Worm (Caenorhabditis elegans) whole organism, young adult: Measurements from ENCODE around the gene C31H1.2.
A peak's percentile ranks its signal among the peaks of the same experiment; 100 is the strongest.

Source experiments
- B0019.2 ChIP-seq: fragments of 200-800 bp; sonication (Bioruptor generic); conservative IDR thresholded peaks from 2 replicates; pipeline ENCODE4 v1.3.6; 2022; ENCODE audit warnings: missing genetic modification reagents, missing genetic modification characterization, missing compliant biosample characterization
- B0336.3 ChIP-seq: fragments of 200-800 bp; sonication (Bioruptor generic); IDR thresholded peaks from 2 replicates; pipeline ENCODE4 v1.3.6; 2022; ENCODE audit warnings: missing genetic modification characterization, missing compliant biosample characterization
- C17E4.6 ChIP-seq: fragments of 200-800 bp; sonication (Bioruptor generic); IDR thresholded peaks from 2 replicates; pipeline ENCODE4 v1.3.6; 2022; ENCODE audit warnings: missing genetic modification reagents, missing genetic modification characterization, missing compliant biosample characterization
- K11D2.4 ChIP-seq: fragments of 200-800 bp; sonication (Bioruptor generic); IDR thresholded peaks from 2 replicates; pipeline ENCODE4 v1.3.6; 2022; ENCODE audit warnings: missing genetic modification reagents, missing genetic modification characterization, missing compliant biosample characterization
- Y56A3A.18 ChIP-seq: fragments of 200-800 bp; sonication (Bioruptor generic); IDR thresholded peaks from 2 replicates; pipeline ENCODE4 v1.3.6; 2022; ENCODE audit warnings: missing genetic modification reagents, missing genetic modification characterization, missing compliant biosample characterization
- akir-1 ChIP-seq: fragments of 200-800 bp; sonication (Bioruptor generic); optimal IDR thresholded peaks from 2 replicates; lab custom pipeline; 2018; ENCODE audit warnings: mild to moderate bottlenecking, missing genetic modification characterization, moderate library complexity, missing compliant biosample characterization
- ama-1 ChIP-seq, 3 experiments: fragments of 150-350 bp in 1 of 3; sonication (generic microtip) in 2 of 3; optimal IDR thresholded peaks; 2 replicates each; lab custom pipeline; 2014 to 2018; ENCODE audit warnings: missing biosample characterization in 2 of 3, missing genetic modification characterization in 2 of 3, missing genetic modification reagents in 2 of 3
- ceh-79 ChIP-seq: sonication (generic microtip); optimal IDR thresholded peaks from 2 replicates; lab custom pipeline; 2017; ENCODE audit warnings: mild to moderate bottlenecking, missing genetic modification characterization, missing compliant biosample characterization
- dpl-1 ChIP-seq: fragments of 150-350 bp; optimal IDR thresholded peaks from 2 replicates; lab custom pipeline; 2014; ENCODE audit warnings: missing biosample characterization, missing genetic modification reagents, missing genetic modification characterization
- nfya-1 ChIP-seq: sonication (generic microtip); optimal IDR thresholded peaks from 2 replicates; lab custom pipeline; 2017; ENCODE audit warnings: antibody characterized with exemption, missing compliant biosample characterization, missing genetic modification characterization, borderline replicate concordance; ENCODE audit not compliant: insufficient read depth
- rpc-1 ChIP-seq, 2 experiments: fragments of 150-350 bp in 1 of 2; sonication (generic microtip) in 1 of 2; optimal IDR thresholded peaks; 2 replicates each; lab custom pipeline; 2014 to 2018; ENCODE audit warnings: missing biosample characterization in 1 of 2, missing genetic modification characterization in 1 of 2, missing genetic modification reagents in 1 of 2, missing genotype in 1 of 2
- unc-62 ChIP-seq: fragments of 150-350 bp; optimal IDR thresholded peaks from 2 replicates; lab custom pipeline; 2014; ENCODE audit warnings: missing biosample characterization, missing genetic modification reagents, missing genetic modification characterization

ce11 chrIV:5755922-5756321, 35.2 kb upstream of the C31H1.2 start:
- TF ChIP-seq unc-62 (GFP tag; lab: Kevin White, UChicago): peak; percentile 81
- no peak for TF ChIP-seq Y56A3A.18
- no peak for TF ChIP-seq dpl-1
- no peak for TF ChIP-seq B0336.3
- TF ChIP-seq ceh-79: no peak
- no peak for TF ChIP-seq akir-1 (GFP tag; lab: Kevin White, UChicago)
- TF ChIP-seq C17E4.6 (GFP tag; lab: Robert Waterston, UW): no peak
- TF ChIP-seq ama-1 (optimal IDR thresholded peaks at IDR 0.05; lab: Kevin White, UChicago): no peak
- TF ChIP-seq ama-1 (GFP tag; optimal IDR thresholded peaks at IDR 0.05; lab: Kevin White, UChicago): no peak
- no peak for TF ChIP-seq B0019.2 (GFP tag; lab: Robert Waterston, UW)
- no peak for TF ChIP-seq nfya-1
- no peak for TF ChIP-seq rpc-1 (optimal IDR thresholded peaks at IDR 0.05; lab: Kevin White, UChicago)
- TF ChIP-seq rpc-1 (tag; optimal IDR thresholded peaks at IDR 0.05; lab: Kevin White, UChicago): no peak
- TF ChIP-seq K11D2.4 (GFP tag; lab: Robert Waterston, UW): no peak
